Fruit fly (Drosophila melanogaster) Kc167 (cell line): ENCODE data around the gene CG5050.

ENCODE experiments used
- Myc ChIP-seq: fragments of >200 bp; optimal IDR thresholded peaks from 2 replicates; lab custom pipeline; 2017; ENCODE audit warnings: missing external identifiers
- Sin3A ChIP-seq: fragments of >200 bp; optimal IDR thresholded peaks from 2 replicates; lab custom pipeline; 2018; ENCODE audit warnings: missing external identifiers
- h ChIP-seq: fragments of >200 bp; optimal IDR thresholded peaks from 3 replicates; lab custom pipeline; 2018; ENCODE audit warnings: missing external identifiers
- psq ChIP-seq: fragments of >200 bp; optimal IDR thresholded peaks from 2 replicates; lab custom pipeline; 2017; ENCODE audit warnings: missing external identifiers
- ttk ChIP-seq: sonication (Bioruptor generic); optimal IDR thresholded peaks from 2 replicates; lab custom pipeline; 2017; ENCODE audit warnings: missing external identifiers

dm6 chr2L:17436500-17436899 lies 16.2 kb upstream of the CG5050 start, which contains the start of gene CG33928:
- no peak for TF ChIP-seq psq
- no peak for TF ChIP-seq Myc
- no peak for TF ChIP-seq h (lab: Kevin White, UChicago)
- TF ChIP-seq ttk (lab: Kevin White, UChicago) = no peak
- no peak for TF ChIP-seq Sin3A
